Worm (Caenorhabditis elegans): Measurements from ENCODE around the gene M28.8.

DNA sequence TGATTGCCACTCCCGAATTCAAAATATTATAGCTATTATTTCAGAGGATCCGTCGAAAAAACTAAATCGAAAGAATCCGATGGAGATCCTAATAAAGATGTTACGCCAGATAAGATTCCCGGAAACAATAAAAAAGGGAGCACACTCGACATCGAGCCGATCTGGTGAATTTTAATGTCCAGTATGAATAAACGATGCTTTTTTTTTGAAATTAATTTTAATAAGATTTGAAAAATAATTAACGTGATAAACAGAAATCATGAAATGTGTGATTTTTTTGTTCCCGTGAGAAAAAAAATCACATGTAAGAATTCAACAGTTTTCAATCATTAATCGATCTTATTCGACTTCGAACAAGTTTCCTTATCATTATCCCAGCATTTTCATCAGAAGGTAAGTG is 11.0 kb downstream of the M28.8 start, which contains the start of gene M28.9:
- no peak for TF ChIP-seq med-1 (GFP tag; optimal IDR thresholded peaks at IDR 0.05; ENCODE audit: insufficient read depth)
- no peak for TF ChIP-seq ztf-29 (GFP tag; IDR thresholded peaks at IDR 0.05)
- no peak for TF ChIP-seq ref-1 (GFP tag; conservative IDR thresholded peaks at IDR 0.05)
- TF ChIP-seq flt-1 (GFP tag; IDR thresholded peaks at IDR 0.05), result no peak
- TF ChIP-seq T22C8.4 (GFP tag; IDR thresholded peaks at IDR 0.05), result no peak
- no peak for TF ChIP-seq ztf-23 (GFP tag; IDR thresholded peaks at IDR 0.05)
- TF ChIP-seq tab-1 (GFP tag; IDR thresholded peaks at IDR 0.05), result no peak
- TF ChIP-seq cog-1 (tag; optimal IDR thresholded peaks at IDR 0.05), result no peak
- TF ChIP-seq klf-2 (GFP tag; conservative IDR thresholded peaks at IDR 0.05), result no peak
